Fruit fly (Drosophila melanogaster) S2 (cell line): ENCODE results near the gene CG10553.

ENCODE experiments used
- CG8478 ChIP-seq: fragments of >200 bp; optimal IDR thresholded peaks from 2 replicates; lab custom pipeline; 2018
- CTCF ChIP-seq, 2 experiments: fragments of >200 bp; optimal IDR thresholded peaks; 2 replicates each; lab custom pipeline; 2018

- no peak for TF ChIP-seq CG8478 (lab: Kevin White, UChicago)
- no peak for TF ChIP-seq CTCF (optimal IDR thresholded peaks at IDR 0.05; lab: Kevin White, UChicago)
These were observed 44.4 kb downstream of the CG10553 start, which contains the start of gene CG11878 for dm6 chr3R:25273537-25273936.
